Worm (Caenorhabditis elegans) whole organism, L4 larva: ENCODE data around the gene srb-13.

Source experiments
- F10B5.3 ChIP-seq: sonication (generic microtip); optimal IDR thresholded peaks from 2 replicates; lab custom pipeline; 2016; ENCODE audit warnings: mild to moderate bottlenecking, missing genetic modification characterization, missing compliant biosample characterization
- ama-1 ChIP-seq: fragments of 150-350 bp; optimal IDR thresholded peaks from 2 replicates; lab custom pipeline; 2014; ENCODE audit warnings: inconsistent platforms, mixed read lengths
- dpl-1 ChIP-seq: fragments of 150-350 bp; optimal IDR thresholded peaks from 2 replicates; lab custom pipeline; 2014; ENCODE audit warnings: missing biosample characterization, missing genetic modification reagents, missing genetic modification characterization
- fkh-10 ChIP-seq: fragments of 150-350 bp; optimal IDR thresholded peaks from 2 replicates; lab custom pipeline; 2014; ENCODE audit warnings: missing biosample characterization, missing genetic modification reagents, missing genetic modification characterization
- lin-39 ChIP-seq: fragments of 150-350 bp; optimal IDR thresholded peaks from 2 replicates; lab custom pipeline; 2014; ENCODE audit warnings: missing biosample characterization, missing genetic modification reagents, missing genetic modification characterization
- nhr-76 ChIP-seq: fragments of 150-350 bp; optimal IDR thresholded peaks from 2 replicates; lab custom pipeline; 2014; ENCODE audit warnings: missing biosample characterization, missing genetic modification characterization
- tra-1 ChIP-seq: fragments of 200-800 bp; sonication (Bioruptor generic); IDR thresholded peaks from 2 replicates; pipeline ENCODE4 v1.3.6; 2022; ENCODE audit warnings: missing genetic modification reagents, missing genetic modification characterization, missing compliant biosample characterization
- unc-62 ChIP-seq, 3 experiments: fragments of 150-350 bp in 1 of 3; sonication (generic microtip); optimal IDR thresholded peaks in 2 of 3; peaks in 1 of 3; 1 replicate in 1 of 3; 2 replicates in 2 of 3; lab custom pipeline; 2014 to 2017; ENCODE audit warnings: missing biosample characterization in 3 of 3, missing genetic modification characterization in 3 of 3, missing genetic modification reagents in 3 of 3, missing genotype in 1 of 3

DNA sequence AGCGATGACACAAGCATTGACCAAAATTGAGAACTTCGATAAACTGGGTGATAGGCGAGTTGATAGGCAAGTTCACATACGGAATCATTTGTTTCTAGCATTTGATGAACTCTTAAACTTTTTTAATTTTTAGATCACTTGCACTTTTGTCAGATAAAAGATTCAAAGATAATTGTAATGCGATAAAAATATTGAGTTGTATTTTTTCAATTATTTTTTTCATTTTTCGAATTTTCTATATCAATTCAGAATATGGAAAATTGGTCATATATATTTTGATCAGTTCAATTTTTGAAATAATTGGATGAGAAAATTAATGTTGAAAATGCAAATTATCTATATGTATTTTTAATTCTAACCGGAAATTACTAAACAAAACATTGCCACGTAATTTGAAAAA is 9.3 kb upstream of the srb-13 start, which contains the start of gene srb-3:
- TF ChIP-seq nhr-76 (tag; lab: Kevin White, UChicago), result no peak
- TF ChIP-seq ama-1, result no peak
- no peak for TF ChIP-seq F10B5.3 (tag; lab: Kevin White, UChicago)
- TF ChIP-seq lin-39, result no peak
- TF ChIP-seq fkh-10 (GFP tag; lab: Kevin White, UChicago), result no peak
- TF ChIP-seq dpl-1 (GFP tag; lab: Kevin White, UChicago), result no peak
- no peak for TF ChIP-seq unc-62 (GFP tag; optimal IDR thresholded peaks at IDR 0.05 in 1 of 2; lab: Kevin White, UChicago)
- no peak for TF ChIP-seq unc-62 (tag; optimal IDR thresholded peaks at IDR 0.05; lab: Kevin White, UChicago)
- TF ChIP-seq tra-1 (GFP tag; lab: Robert Waterston, UW), result no peak
